Fruit fly (Drosophila melanogaster) whole organism, embryonic: Measurements from ENCODE around the gene DIP-alpha.

ENCODE experiments used
- ATbp ChIP-seq: fragments of 200-800 bp; sonication (Bioruptor generic); optimal IDR thresholded peaks from 2 replicates; lab custom pipeline; 2017; ENCODE audit warnings: missing biosample characterization, mild to moderate bottlenecking, missing genetic modification characterization, missing genetic modification reagents
- Antp ChIP-seq: fragments of 200-800 bp; sonication (Bioruptor generic); optimal IDR thresholded peaks from 3 replicates; lab custom pipeline; 2016; ENCODE audit warnings: missing biosample characterization, missing genetic modification characterization
- Atf-2 ChIP-seq: fragments of 200-800 bp; sonication (Bioruptor generic); optimal IDR thresholded peaks from 2 replicates; lab custom pipeline; 2016; ENCODE audit warnings: missing biosample characterization, missing genetic modification characterization
- CG17612 ChIP-seq: fragments of 200-800 bp; sonication (Bioruptor generic); IDR thresholded peaks from 2 replicates; pipeline ENCODE4 v1.3.6; 2022; ENCODE audit warnings: missing biosample characterization, missing genetic modification characterization
- CG2120 ChIP-seq: fragments of 200-800 bp; sonication (Bioruptor generic); optimal IDR thresholded peaks from 3 replicates; lab custom pipeline; 2016; ENCODE audit warnings: missing biosample characterization, missing genetic modification characterization
- NFAT ChIP-seq: fragments of 200-800 bp; sonication (Bioruptor generic); IDR thresholded peaks from 2 replicates; pipeline ENCODE4 v1.3.6; 2022; ENCODE audit warnings: missing biosample characterization, missing genetic modification characterization
- ase ChIP-seq: fragments of 200-800 bp; sonication (Bioruptor generic); IDR thresholded peaks from 3 replicates; pipeline ENCODE4 v1.3.6; 2022; ENCODE audit warnings: missing biosample characterization, missing genetic modification characterization
- grn ChIP-seq: fragments of 200-800 bp; sonication (Bioruptor generic); optimal IDR thresholded peaks from 3 replicates; lab custom pipeline; 2017; ENCODE audit warnings: missing biosample characterization, missing genetic modification characterization
- knrl ChIP-seq: fragments of 200-800 bp; sonication (Bioruptor generic); IDR thresholded peaks from 3 replicates; pipeline ENCODE4 v1.3.6; 2022; ENCODE audit warnings: missing biosample characterization, missing genetic modification characterization; ENCODE audit not compliant: partially characterized antibody
- psq ChIP-seq: fragments of 200-800 bp; sonication (Bioruptor generic); optimal IDR thresholded peaks from 2 replicates; lab custom pipeline; 2017; ENCODE audit warnings: missing biosample characterization, missing genetic modification characterization
- pzg ChIP-seq: fragments of 200-800 bp; sonication (Bioruptor generic); optimal IDR thresholded peaks from 3 replicates; lab custom pipeline; 2018; ENCODE audit warnings: missing biosample characterization, mild to moderate bottlenecking, missing genetic modification characterization, moderate library complexity
- sens-2 ChIP-seq: fragments of 200-800 bp; sonication (Bioruptor generic); IDR thresholded peaks from 2 replicates; pipeline ENCODE4 v1.3.6; 2022; ENCODE audit warnings: missing biosample characterization, missing genetic modification characterization
- usp ChIP-seq: fragments of >200 bp; optimal IDR thresholded peaks from 2 replicates; lab custom pipeline; 2017; ENCODE audit warnings: missing biosample characterization, missing genetic modification characterization
- zen ChIP-seq: fragments of 200-800 bp; sonication (Bioruptor generic); optimal IDR thresholded peaks from 3 replicates; lab custom pipeline; 2018; ENCODE audit warnings: missing biosample characterization, mild to moderate bottlenecking, missing genetic modification characterization, moderate library complexity

DNA sequence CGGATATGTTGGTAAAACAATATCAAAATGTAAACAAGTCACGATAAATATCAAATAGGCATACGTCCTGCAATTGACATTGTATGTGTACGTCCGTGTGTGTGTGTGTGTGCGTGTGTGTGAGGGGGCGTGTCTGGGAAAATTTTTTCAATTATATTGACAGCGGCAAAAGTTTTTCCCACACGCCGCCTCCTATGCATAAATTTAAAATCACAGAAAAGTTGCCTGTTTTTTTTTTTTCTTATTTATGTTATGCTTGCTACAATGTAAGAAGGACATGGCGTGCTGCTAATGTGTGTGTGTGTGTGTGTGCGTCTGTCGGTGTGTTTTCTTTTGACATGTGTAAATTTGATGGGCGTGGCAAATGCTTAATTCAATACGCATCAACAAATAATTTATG is 14.8 kb upstream of the DIP-alpha start:
- TF ChIP-seq zen (tag; lab: Kevin White, UChicago) (no peak), Antp (GFP tag; lab: Kevin White, UChicago) (no peak), ATbp (GFP tag; lab: Kevin White, UChicago) (no peak), psq (no peak), knrl (GFP tag; lab: Robert Waterston, UW) (no peak), usp (GFP tag; lab: Kevin White, UChicago) (no peak), Atf-2 (GFP tag; lab: Kevin White, UChicago) (no peak), CG2120 (GFP tag; lab: Kevin White, UChicago) (no peak), NFAT (GFP tag; lab: Robert Waterston, UW) (no peak), grn (GFP tag; lab: Kevin White, UChicago) (no peak), pzg (no peak), sens-2 (GFP tag; lab: Robert Waterston, UW) (no peak), CG17612 (GFP tag; lab: Robert Waterston, UW) (no peak), ase (GFP tag; lab: Robert Waterston, UW) (no peak)
